Fruit fly (Drosophila melanogaster): ENCODE data around the gene gb.

Gene gb

dm6 chr3R:27069810-27070625, 42.1 kb downstream of the gb start, which contains the start of gene spz (continued):
- TF ChIP-seq Gug (GFP tag; IDR thresholded peaks at IDR 0.05): no peak
- TF ChIP-seq CG8632 (GFP tag; optimal IDR thresholded peaks at IDR 0.05): no peak
- TF ChIP-seq spab (GFP tag; optimal IDR thresholded peaks at IDR 0.05): no peak
- TF ChIP-seq Lpt (GFP tag; optimal IDR thresholded peaks at IDR 0.05): peak; percentile 4
- TF ChIP-seq CG11294 (GFP tag; IDR thresholded peaks at IDR 0.05): no peak
- peak; percentile 21 for TF ChIP-seq CG3919 (GFP tag; optimal IDR thresholded peaks at IDR 0.05)
- peak; percentile 19 for TF ChIP-seq dsx (GFP tag; optimal IDR thresholded peaks at IDR 0.05; ENCODE audit: poor library complexity, severe bottlenecking)
- TF ChIP-seq CG8119 (GFP tag; IDR thresholded peaks at IDR 0.05): peak; percentile 33; the same call in 1 of the 3 replicates
- no peak for TF ChIP-seq CG8319 (GFP tag; optimal IDR thresholded peaks at IDR 0.05)
- no peak for TF ChIP-seq lz (GFP tag; optimal IDR thresholded peaks at IDR 0.05)
- no peak for TF ChIP-seq CG6808 (GFP tag; optimal IDR thresholded peaks at IDR 0.05)
- peak; percentile 61 for TF ChIP-seq CG10669 (GFP tag; optimal IDR thresholded peaks at IDR 0.05)
- TF ChIP-seq CG4318 (GFP tag; optimal IDR thresholded peaks at IDR 0.05): no peak
- TF ChIP-seq achi (GFP tag; optimal IDR thresholded peaks at IDR 0.05): no peak
- no peak for TF ChIP-seq CG1621 (tag; optimal IDR thresholded peaks at IDR 0.05)
- TF ChIP-seq CG3032 (tag; optimal IDR thresholded peaks at IDR 0.05): no peak
- TF ChIP-seq CG6792 (GFP tag; optimal IDR thresholded peaks at IDR 0.05): no peak
- peak in 1 of 2 experiments; percentile 16 for TF ChIP-seq ss (GFP tag; optimal IDR thresholded peaks at IDR 0.05)
- peak; percentile 4 for TF ChIP-seq pdm3 (GFP tag; optimal IDR thresholded peaks at IDR 0.05)
- no peak for TF ChIP-seq Smox (GFP tag; optimal IDR thresholded peaks at IDR 0.05)
- no peak for TF ChIP-seq Sox102F (GFP tag; optimal IDR thresholded peaks at IDR 0.05)
- no peak for TF ChIP-seq Sox15 (GFP tag; optimal IDR thresholded peaks at IDR 0.05)
- TF ChIP-seq eg (GFP tag; IDR thresholded peaks at IDR 0.05): peak; percentile 58; the same call in 2 of the 3 replicates

- peak; percentile 38 for TF ChIP-seq CG1621 (tag; optimal IDR thresholded peaks at IDR 0.05)
- no peak for TF ChIP-seq CG8319 (GFP tag; optimal IDR thresholded peaks at IDR 0.05)
- no peak for TF ChIP-seq CG10669 (GFP tag; optimal IDR thresholded peaks at IDR 0.05)
- TF ChIP-seq CG6808 (GFP tag; optimal IDR thresholded peaks at IDR 0.05): peak; percentile 63
- no peak for TF ChIP-seq Hr38 (GFP tag; optimal IDR thresholded peaks at IDR 0.05)
- TF ChIP-seq Eip78C (GFP tag): peak; percentile 61
- TF ChIP-seq CG3032 (tag; optimal IDR thresholded peaks at IDR 0.05): no peak
- no peak for TF ChIP-seq CG11902 (GFP tag; optimal IDR thresholded peaks at IDR 0.05)
- TF ChIP-seq spab (GFP tag; optimal IDR thresholded peaks at IDR 0.05): peak; percentile 56
- peak; percentile 73 for TF ChIP-seq fkh (GFP tag; optimal IDR thresholded peaks at IDR 0.05)
- peak; percentile 26 for TF ChIP-seq CG16779 (tag; optimal IDR thresholded peaks at IDR 0.05)
- TF ChIP-seq Blimp-1 (GFP tag; optimal IDR thresholded peaks at IDR 0.05): no peak
- no peak for TF ChIP-seq CG11294 (GFP tag; IDR thresholded peaks at IDR 0.05)
- TF ChIP-seq CG10631 (GFP tag; optimal IDR thresholded peaks at IDR 0.05): no peak
- no peak for TF ChIP-seq Lpt (GFP tag; optimal IDR thresholded peaks at IDR 0.05)
- TF ChIP-seq CG6854 (GFP tag; optimal IDR thresholded peaks at IDR 0.05): no peak
- no peak for TF ChIP-seq Gug (GFP tag; IDR thresholded peaks at IDR 0.05)
- peak; percentile 13 for TF ChIP-seq CG9139 (GFP tag; optimal IDR thresholded peaks at IDR 0.05)
- TF ChIP-seq CG8119 (GFP tag; IDR thresholded peaks at IDR 0.05): 0 out of 3 replicates have a peak, but pooled peaks have one; percentile 23
- TF ChIP-seq Hr4 (GFP tag; optimal IDR thresholded peaks at IDR 0.05): peak; percentile 3
- no peak for TF ChIP-seq fd59A (GFP tag; optimal IDR thresholded peaks at IDR 0.05)
- no peak for TF ChIP-seq CG8632 (GFP tag; optimal IDR thresholded peaks at IDR 0.05)
- no peak for TF ChIP-seq CG31627 (GFP tag; optimal IDR thresholded peaks at IDR 0.05)
- TF ChIP-seq pdm3 (GFP tag; optimal IDR thresholded peaks at IDR 0.05): no peak
- TF ChIP-seq Ets96B (tag; optimal IDR thresholded peaks at IDR 0.05): peak; percentile 56
- peak; percentile 57 for TF ChIP-seq dsx (GFP tag; optimal IDR thresholded peaks at IDR 0.05; ENCODE audit: poor library complexity, severe bottlenecking)
- no peak for TF ChIP-seq CG4318 (GFP tag; optimal IDR thresholded peaks at IDR 0.05)
- no peak for TF ChIP-seq Eip93F (GFP tag; optimal IDR thresholded peaks at IDR 0.05)
- TF ChIP-seq eg (GFP tag; IDR thresholded peaks at IDR 0.05): peak; percentile 59; the same call in 2 of the 3 replicates
- TF ChIP-seq CG6163 (GFP tag; IDR thresholded peaks at IDR 0.05): peak; percentile 76
- TF ChIP-seq Sox15 (GFP tag; optimal IDR thresholded peaks at IDR 0.05): no peak
- peak; percentile 37 for TF ChIP-seq CG6276 (GFP tag; optimal IDR thresholded peaks at IDR 0.05)
- TF ChIP-seq ss (GFP tag; optimal IDR thresholded peaks at IDR 0.05): peak; percentile 36 to 44
- TF ChIP-seq CG6792 (GFP tag; optimal IDR thresholded peaks at IDR 0.05): no peak
- TF ChIP-seq CG7368 (GFP tag; optimal IDR thresholded peaks at IDR 0.05): no peak
Observed at dm6 chr3R:27069201-27069600, 42.9 kb downstream of the gb start.
